Worm (Caenorhabditis elegans) whole organism, young adult: ENCODE measurements around the gene F44E2.8.

Source experiments
- F33H1.4 ChIP-seq: fragments of 200-800 bp; sonication (Bioruptor generic); IDR thresholded peaks from 2 replicates; pipeline ENCODE4 v1.3.6; 2022; ENCODE audit warnings: missing genetic modification reagents, missing genetic modification characterization, missing compliant biosample characterization
- F55B11.4 ChIP-seq: sonication (generic microtip); optimal IDR thresholded peaks from 2 replicates; lab custom pipeline; 2016; ENCODE audit warnings: missing compliant biosample characterization, missing genetic modification characterization, borderline replicate concordance; ENCODE audit not compliant: insufficient read depth
- ama-1 ChIP-seq, 3 experiments: fragments of 150-350 bp in 1 of 3; sonication (generic microtip) in 2 of 3; optimal IDR thresholded peaks; 2 replicates each; lab custom pipeline; 2014 to 2018; ENCODE audit warnings: missing biosample characterization in 2 of 3, missing genetic modification characterization in 2 of 3, missing genetic modification reagents in 2 of 3
- attf-6 ChIP-seq: fragments of 200-800 bp; sonication (Bioruptor generic); IDR thresholded peaks from 2 replicates; pipeline ENCODE4 v1.3.6; 2022; ENCODE audit warnings: missing genetic modification reagents, missing genetic modification characterization, missing compliant biosample characterization
- ceh-58 ChIP-seq: fragments of 200-800 bp; sonication (Bioruptor generic); IDR thresholded peaks from 2 replicates; pipeline ENCODE4 v1.3.6; 2022; ENCODE audit warnings: missing genetic modification characterization, missing compliant biosample characterization
- ceh-91 ChIP-seq: fragments of 200-800 bp; sonication (Bioruptor generic); IDR thresholded peaks from 2 replicates; pipeline ENCODE4 v1.3.6; 2022; ENCODE audit warnings: missing genetic modification reagents, missing genetic modification characterization, missing compliant biosample characterization
- ets-4 ChIP-seq: fragments of 200-800 bp; sonication (Bioruptor generic); optimal IDR thresholded peaks from 2 replicates; lab custom pipeline; 2018; ENCODE audit warnings: mild to moderate bottlenecking, missing genetic modification characterization, missing compliant biosample characterization
- lin-35 ChIP-seq, 3 experiments: fragments of 150-350 bp in 2 of 3; sonication (generic microtip) in 1 of 3; optimal IDR thresholded peaks; 2 replicates each; lab custom pipeline; 2014 to 2018; ENCODE audit warnings: missing biosample characterization in 3 of 3, missing genetic modification characterization in 3 of 3, missing genetic modification reagents in 3 of 3
- lsl-1 ChIP-seq: fragments of 200-800 bp; sonication (Bioruptor generic); optimal IDR thresholded peaks from 2 replicates; lab custom pipeline; 2018; ENCODE audit warnings: mild to moderate bottlenecking, missing genetic modification characterization, moderate library complexity, missing compliant biosample characterization
- nfyb-1 ChIP-seq: fragments of 200-800 bp; sonication (Bioruptor generic); IDR thresholded peaks from 2 replicates; pipeline ENCODE4 v1.3.6; 2022; ENCODE audit warnings: missing genetic modification reagents, missing genetic modification characterization, missing compliant biosample characterization
- pha-4 ChIP-seq: fragments of 150-350 bp; sonication (generic microtip); optimal IDR thresholded peaks from 2 replicates; lab custom pipeline; 2014; ENCODE audit warnings: missing biosample characterization, missing genetic modification reagents, missing genetic modification characterization
- sdz-38 ChIP-seq: sonication (generic microtip); optimal IDR thresholded peaks from 2 replicates; lab custom pipeline; 2016; ENCODE audit warnings: missing genotype, missing genetic modification characterization, missing compliant biosample characterization
- unc-62 ChIP-seq: fragments of 150-350 bp; optimal IDR thresholded peaks from 2 replicates; lab custom pipeline; 2014; ENCODE audit warnings: missing biosample characterization, missing genetic modification reagents, missing genetic modification characterization

ce11 chrIII:8847722-8848121 lies 2.0 kb downstream of the F44E2.8 start:
- TF ChIP-seq ceh-58 (GFP tag; lab: Robert Waterston, UW) (no peak), F33H1.4 (GFP tag; lab: Robert Waterston, UW) (no peak), pha-4 (tag; lab: Kevin White, UChicago) (no peak), lin-35 (GFP tag; optimal IDR thresholded peaks at IDR 0.05; lab: Kevin White, UChicago) (no peak), attf-6 (GFP tag; lab: Robert Waterston, UW) (no peak), ama-1 (optimal IDR thresholded peaks at IDR 0.05; lab: Kevin White, UChicago) (no peak), ama-1 (GFP tag; optimal IDR thresholded peaks at IDR 0.05; lab: Kevin White, UChicago) (no peak), nfyb-1 (GFP tag; lab: Robert Waterston, UW) (no peak), sdz-38 (tag; lab: Kevin White, UChicago) (no peak), ets-4 (no peak), unc-62 (GFP tag; lab: Kevin White, UChicago) (no peak), ceh-91 (GFP tag; lab: Robert Waterston, UW) (no peak), F55B11.4 (tag; lab: Kevin White, UChicago) (no peak), lsl-1 (no peak)
